Fruit fly (Drosophila melanogaster): ENCODE measurements around the gene CoRest.

DNA sequence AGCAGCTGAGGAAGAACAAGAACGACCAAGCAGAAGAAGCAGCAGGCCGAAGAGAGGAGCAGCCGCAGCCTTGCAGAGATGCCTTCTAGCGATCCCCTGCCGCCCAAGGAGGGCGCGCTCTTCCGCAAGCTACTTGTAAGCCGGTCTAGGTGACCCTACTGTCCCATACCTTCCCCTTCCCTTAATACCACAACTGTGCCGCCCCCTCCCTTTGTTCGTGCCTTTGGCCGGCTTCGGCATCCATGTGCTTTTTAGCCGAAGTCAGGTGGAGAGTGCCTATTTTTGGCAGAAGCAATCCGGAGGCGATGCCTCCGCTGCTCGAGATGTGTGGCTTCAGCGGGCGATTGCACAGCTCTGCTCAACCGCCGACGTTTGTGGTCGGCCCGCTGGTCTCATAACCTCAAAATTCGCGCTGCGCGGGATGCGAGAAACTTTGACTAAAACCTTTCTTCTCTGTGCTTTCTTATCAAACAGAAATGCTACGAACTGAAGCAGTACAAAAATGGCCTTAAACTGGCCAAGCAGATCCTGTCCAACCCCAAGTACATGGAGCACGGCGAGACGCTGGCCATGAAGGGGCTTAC, 41.1 kb upstream of the CoRest start:
- TF ChIP-seq CTCF (optimal IDR thresholded peaks at IDR 0.05) = no peak
- TF ChIP-seq CG8478 (optimal IDR thresholded peaks at IDR 0.05) = no peak
